Worm (Caenorhabditis elegans): ENCODE data around the gene agt-1.

The agt-1 gene

DNA sequence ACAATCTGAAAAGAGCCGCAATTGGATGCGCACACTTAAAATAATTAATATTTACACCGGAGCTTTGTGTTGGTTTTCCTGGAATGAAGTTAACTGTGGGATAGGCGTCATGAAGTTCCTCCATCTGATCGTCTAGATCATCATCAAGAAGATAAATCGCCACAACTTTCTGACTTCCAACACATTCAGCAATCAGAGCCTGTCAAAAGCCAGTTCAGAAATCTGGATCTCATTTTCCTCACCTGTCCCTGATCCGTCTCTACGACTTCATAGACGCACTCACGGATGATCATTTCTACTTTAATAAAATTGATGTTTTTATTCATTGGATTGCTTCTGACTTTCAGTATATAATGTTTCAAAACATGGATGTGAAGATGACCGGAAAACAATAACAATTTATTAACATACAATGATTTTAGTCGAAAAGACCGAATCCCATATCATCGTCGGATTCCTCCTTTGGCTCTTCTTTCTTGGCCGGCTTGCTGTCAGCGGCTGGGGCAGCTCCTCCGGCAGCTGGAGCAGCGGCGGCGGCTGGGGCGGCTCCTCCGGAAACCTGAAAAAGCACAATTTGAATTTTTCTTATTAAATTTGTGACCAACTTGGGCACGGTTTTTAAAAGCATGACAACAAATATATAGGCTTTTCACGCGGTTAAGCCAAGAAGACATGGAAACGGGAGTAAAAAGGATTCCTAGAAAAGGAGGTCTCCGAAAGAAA lies at the start of gene agt-1 (continued):
- TF ChIP-seq attf-3 (GFP tag; conservative IDR thresholded peaks at IDR 0.05) (no peak), tlf-1 (GFP tag; optimal IDR thresholded peaks at IDR 0.05) (peak; percentile 62), mel-28 (tag; optimal IDR thresholded peaks at IDR 0.05; ENCODE audit: borderline replicate concordance) (no peak), chd-7 (tag; optimal IDR thresholded peaks at IDR 0.05) (peak; percentile 31), ztf-25 (GFP tag; IDR thresholded peaks at IDR 0.05) (no peak), lin-54 (GFP tag; optimal IDR thresholded peaks at IDR 0.05) (peak; percentile 39), B0019.2 (GFP tag; conservative IDR thresholded peaks at IDR 0.05) (no peak), cebp-1 (GFP tag; IDR thresholded peaks at IDR 0.05) (no peak), cebp-1 (tag; optimal IDR thresholded peaks at IDR 0.05) (peak; percentile 5), mcd-1 (GFP tag; IDR thresholded peaks at IDR 0.05) (peak; percentile 53; the same call in 1 of the 2 replicates), Y95B8A.8 (GFP tag; IDR thresholded peaks at IDR 0.05) (0 out of 2 replicates have a peak, but pooled peaks have one; percentile 34), zfh-2 (GFP tag; conservative IDR thresholded peaks at IDR 0.05) (peak; percentile 84), dpff-1 (tag; optimal IDR thresholded peaks at IDR 0.05) (no peak), egl-18 (GFP tag; IDR thresholded peaks at IDR 0.05) (no peak), ets-4 (GFP tag; optimal IDR thresholded peaks at IDR 0.05) (no peak), athp-1 (tag; optimal IDR thresholded peaks at IDR 0.05) (peak; percentile 29), F55B11.4 (tag; optimal IDR thresholded peaks at IDR 0.05; ENCODE audit: borderline replicate concordance, insufficient read depth) (no peak)

DNA sequence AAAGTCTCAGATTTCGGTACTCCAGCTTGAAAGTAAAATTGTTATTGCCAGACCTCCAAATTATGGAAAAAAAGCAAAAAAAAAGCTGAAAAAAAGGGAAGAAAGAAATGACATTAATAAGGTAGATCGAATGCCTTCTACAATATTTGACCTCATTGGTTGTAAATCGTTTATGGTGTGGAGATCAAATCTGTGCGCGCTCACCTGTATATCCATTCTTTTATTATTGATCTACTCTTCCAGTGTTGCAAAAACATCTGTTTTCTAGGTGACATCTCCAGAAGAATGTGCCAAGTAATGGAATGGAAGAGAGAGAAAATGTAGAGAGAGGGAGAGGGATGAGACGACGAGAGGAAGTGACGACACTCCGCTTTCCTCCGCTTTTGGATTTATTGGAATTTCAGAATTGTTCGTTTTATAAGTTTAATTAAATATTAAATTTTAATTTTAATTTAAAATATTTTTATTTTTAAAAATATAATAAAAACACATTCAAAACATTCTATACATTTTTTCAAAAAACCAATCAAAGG lies 46.6 kb upstream of the agt-1 start, which contains the start of the genes pik-1 and aptf-2:
Gene pik-1 (plus strand): TSS at position 303 of the 533 bp plus-strand sequence.
Gene aptf-2 (minus strand): TSS at position 313 of the 533 bp plus-strand sequence.
- TF ChIP-seq ztf-25 (GFP tag; IDR thresholded peaks at IDR 0.05) (no peak), snpc-4 (GFP tag; optimal IDR thresholded peaks at IDR 0.05) (no peak), snpc-4 (tag; optimal IDR thresholded peaks at IDR 0.05) (peak in 1 of 4 experiments; percentile 10), C06A6.2 (GFP tag; conservative IDR thresholded peaks at IDR 0.05) (no peak), aptf-3 (GFP tag; IDR thresholded peaks at IDR 0.05) (no peak), rcor-1 (GFP tag; IDR thresholded peaks at IDR 0.05) (no peak), T26A5.8 (tag; optimal IDR thresholded peaks at IDR 0.05) (no peak), bed-2 (GFP tag; IDR thresholded peaks at IDR 0.05) (no peak), let-526 (GFP tag; IDR thresholded peaks at IDR 0.05) (no peak), fkh-3 (tag; optimal IDR thresholded peaks at IDR 0.05) (no peak), madf-6 (GFP tag; IDR thresholded peaks at IDR 0.05) (peak; percentile 94), ceh-40 (GFP tag; IDR thresholded peaks at IDR 0.05) (no peak), egl-44 (GFP tag; IDR thresholded peaks at IDR 0.05) (no peak), egrh-3 (GFP tag; IDR thresholded peaks at IDR 0.05) (no peak), die-1 (tag; optimal IDR thresholded peaks at IDR 0.05) (no peak), F22D6.2 (tag; optimal IDR thresholded peaks at IDR 0.05) (no peak), Y56A3A.18 (GFP tag; IDR thresholded peaks at IDR 0.05) (no peak), ceh-79 (tag; optimal IDR thresholded peaks at IDR 0.05) (no peak), xnd-1 (tag; optimal IDR thresholded peaks at IDR 0.05) (peak; percentile 58), nhr-27 (tag; optimal IDR thresholded peaks at IDR 0.05) (no peak), mes-4 (tag; optimal IDR thresholded peaks at IDR 0.05) (no peak), nhr-80 (tag; optimal IDR thresholded peaks at IDR 0.05) (no peak), lin-26 (GFP tag; IDR thresholded peaks at IDR 0.05) (no peak), F23B12.7 (tag; optimal IDR thresholded peaks at IDR 0.05; ENCODE audit: insufficient read depth) (no peak), B0261.1 (tag; optimal IDR thresholded peaks at IDR 0.05) (no peak), dox-1 (GFP tag; IDR thresholded peaks at IDR 0.05) (no peak), dpl-1 (GFP tag; optimal IDR thresholded peaks at IDR 0.05) (peak; percentile 54), B0336.3 (GFP tag; IDR thresholded peaks at IDR 0.05) (no peak), ZK185.1 (tag; optimal IDR thresholded peaks at IDR 0.05; ENCODE audit: poor library complexity, severe bottlenecking) (no peak), B0035.1 (tag; optimal IDR thresholded peaks at IDR 0.05) (no peak), chd-7 (tag; optimal IDR thresholded peaks at IDR 0.05) (no peak), unc-62 (GFP tag; optimal IDR thresholded peaks at IDR 0.05) (no peak)
